Fruit fly (Drosophila melanogaster) whole organism, prepupa: ENCODE data around the gene CG17806.
A peak's percentile ranks its signal among the peaks of the same experiment; 100 is the strongest.

ENCODE experiments used
- Blimp-1 ChIP-seq: fragments of 200-800 bp; sonication (Bioruptor generic); optimal IDR thresholded peaks from 3 replicates; lab custom pipeline; 2017; ENCODE audit warnings: missing biosample characterization, missing genetic modification characterization, mild to moderate bottlenecking, moderate library complexity, missing genetic modification reagents
- CG10631 ChIP-seq: fragments of 200-800 bp; sonication (Bioruptor generic); optimal IDR thresholded peaks from 2 replicates; lab custom pipeline; 2016; ENCODE audit warnings: missing biosample characterization, missing genetic modification characterization
- CG10669 ChIP-seq: fragments of 200-800 bp; sonication (Bioruptor generic); optimal IDR thresholded peaks from 3 replicates; lab custom pipeline; 2018; ENCODE audit warnings: missing biosample characterization, mild to moderate bottlenecking, missing genetic modification characterization, moderate library complexity
- CG11762 ChIP-seq: fragments of 200-800 bp; sonication (Bioruptor generic); optimal IDR thresholded peaks from 3 replicates; lab custom pipeline; 2016; ENCODE audit warnings: missing biosample characterization, missing genetic modification characterization; ENCODE audit not compliant: insufficient read depth
- CG15336 ChIP-seq: fragments of 200-800 bp; sonication (Bioruptor generic); IDR thresholded peaks from 2 replicates; pipeline ENCODE4 v1.3.6; 2022; ENCODE audit warnings: missing biosample characterization, missing genetic modification characterization
- CG16779 ChIP-seq: fragments of 200-800 bp; sonication (Bioruptor generic); optimal IDR thresholded peaks from 3 replicates; lab custom pipeline; 2017; ENCODE audit warnings: missing biosample characterization, mild to moderate bottlenecking, missing genetic modification characterization
- CG3032 ChIP-seq: fragments of 200-800 bp; optimal IDR thresholded peaks from 2 replicates; lab custom pipeline; 2019; ENCODE audit warnings: missing biosample characterization, mild to moderate bottlenecking, missing genetic modification characterization, moderate library complexity
- CG31627 ChIP-seq: fragments of 200-800 bp; sonication (Bioruptor generic); optimal IDR thresholded peaks from 3 replicates; lab custom pipeline; 2016; ENCODE audit warnings: missing biosample characterization, missing genetic modification characterization
- CG32006 ChIP-seq: fragments of 200-800 bp; sonication (Bioruptor generic); optimal IDR thresholded peaks from 3 replicates; lab custom pipeline; 2017; ENCODE audit warnings: missing biosample characterization, mild to moderate bottlenecking, missing genetic modification characterization
- CG3919 ChIP-seq: fragments of 200-800 bp; sonication (Bioruptor generic); optimal IDR thresholded peaks from 3 replicates; lab custom pipeline; 2016; ENCODE audit warnings: missing biosample characterization, missing genetic modification characterization
- CG4318 ChIP-seq: fragments of 200-800 bp; sonication (Bioruptor generic); optimal IDR thresholded peaks from 3 replicates; lab custom pipeline; 2017; ENCODE audit warnings: missing biosample characterization, mild to moderate bottlenecking, missing genetic modification characterization
- CG6163 ChIP-seq: fragments of 200-800 bp; sonication (Bioruptor generic); IDR thresholded peaks from 3 replicates; pipeline ENCODE4 v1.3.6; 2022; ENCODE audit warnings: missing biosample characterization, missing genetic modification characterization
- CG6276 ChIP-seq: fragments of 200-800 bp; sonication (Bioruptor generic); optimal IDR thresholded peaks from 2 replicates; lab custom pipeline; 2017; ENCODE audit warnings: missing biosample characterization, mild to moderate bottlenecking, missing genetic modification characterization
- CG6792 ChIP-seq: fragments of 200-800 bp; sonication (Bioruptor generic); optimal IDR thresholded peaks from 3 replicates; lab custom pipeline; 2016; ENCODE audit warnings: missing biosample characterization, missing genetic modification characterization
- CG7368 ChIP-seq: fragments of 200-800 bp; sonication (Bioruptor generic); optimal IDR thresholded peaks from 3 replicates; lab custom pipeline; 2016; ENCODE audit warnings: missing biosample characterization, missing genetic modification characterization
- CG8319 ChIP-seq: fragments of 200-800 bp; sonication (Bioruptor generic); optimal IDR thresholded peaks from 3 replicates; lab custom pipeline; 2016; ENCODE audit warnings: missing biosample characterization, missing genetic modification characterization
- CG8632 ChIP-seq: fragments of 200-800 bp; sonication (Bioruptor generic); optimal IDR thresholded peaks from 3 replicates; lab custom pipeline; 2016; ENCODE audit warnings: missing biosample characterization, missing genetic modification characterization
- CG9139 ChIP-seq: fragments of 200-800 bp; sonication (Bioruptor generic); optimal IDR thresholded peaks from 3 replicates; lab custom pipeline; 2017; ENCODE audit warnings: missing biosample characterization, mild to moderate bottlenecking, missing genetic modification characterization
- Eip75B ChIP-seq: fragments of 200-800 bp; sonication (Bioruptor generic); optimal IDR thresholded peaks from 3 replicates; lab custom pipeline; 2016; ENCODE audit warnings: missing biosample characterization, missing genetic modification characterization
- Eip78C ChIP-seq: fragments of 200-800 bp; sonication (Bioruptor generic); peaks from one replicate; lab custom pipeline; 2016; ENCODE audit warnings: missing biosample characterization, missing genetic modification characterization
- Ets96B ChIP-seq: fragments of 200-800 bp; optimal IDR thresholded peaks from 2 replicates; lab custom pipeline; 2019; ENCODE audit warnings: missing biosample characterization, mild to moderate bottlenecking, missing genetic modification characterization, moderate library complexity
- Hr39 ChIP-seq: fragments of 200-800 bp; sonication (Bioruptor generic); optimal IDR thresholded peaks from 2 replicates; lab custom pipeline; 2016; ENCODE audit warnings: missing biosample characterization, missing genetic modification characterization
- Hr4 ChIP-seq: fragments of 200-800 bp; sonication (Bioruptor generic); optimal IDR thresholded peaks from 3 replicates; lab custom pipeline; 2016; ENCODE audit warnings: missing biosample characterization, missing genetic modification characterization
- Lpt ChIP-seq: fragments of 200-800 bp; sonication (Bioruptor generic); optimal IDR thresholded peaks from 3 replicates; lab custom pipeline; 2016; ENCODE audit warnings: missing biosample characterization, missing genetic modification characterization
- Met ChIP-seq: fragments of 200-800 bp; sonication (Bioruptor generic); optimal IDR thresholded peaks from 3 replicates; lab custom pipeline; 2016; ENCODE audit warnings: missing biosample characterization, missing genetic modification characterization
- OdsH ChIP-seq: fragments of 200-800 bp; sonication (Bioruptor generic); optimal IDR thresholded peaks from 3 replicates; lab custom pipeline; 2016; ENCODE audit warnings: missing biosample characterization, missing genetic modification characterization
- Smox ChIP-seq: fragments of 200-800 bp; sonication (Bioruptor generic); optimal IDR thresholded peaks from 3 replicates; lab custom pipeline; 2016; ENCODE audit warnings: missing biosample characterization, missing genetic modification characterization
- Sox14 ChIP-seq: fragments of 200-800 bp; sonication (Bioruptor generic); optimal IDR thresholded peaks from 3 replicates; lab custom pipeline; 2016; ENCODE audit warnings: missing biosample characterization, missing genetic modification characterization
- Sox15 ChIP-seq: fragments of 200-800 bp; sonication (Bioruptor generic); optimal IDR thresholded peaks from 3 replicates; lab custom pipeline; 2016; ENCODE audit warnings: missing biosample characterization, missing genetic modification characterization
- achi ChIP-seq: fragments of 200-800 bp; sonication (Bioruptor generic); optimal IDR thresholded peaks from 3 replicates; lab custom pipeline; 2016; ENCODE audit warnings: missing biosample characterization, missing genetic modification characterization
- acj6 ChIP-seq: fragments of 200-800 bp; sonication (Bioruptor generic); optimal IDR thresholded peaks from 3 replicates; lab custom pipeline; 2016; ENCODE audit warnings: missing biosample characterization, missing genetic modification characterization
- cyc ChIP-seq: fragments of 200-800 bp; sonication (Bioruptor generic); optimal IDR thresholded peaks from 3 replicates; lab custom pipeline; 2016; ENCODE audit warnings: missing biosample characterization, missing genetic modification characterization
- dsx ChIP-seq: fragments of 200-800 bp; optimal IDR thresholded peaks from 3 replicates; lab custom pipeline; 2019; ENCODE audit warnings: missing biosample characterization, mild to moderate bottlenecking, missing genetic modification characterization, moderate library complexity; ENCODE audit not compliant: poor library complexity, severe bottlenecking
- fd59A ChIP-seq: fragments of 200-800 bp; sonication (Bioruptor generic); optimal IDR thresholded peaks from 2 replicates; lab custom pipeline; 2017; ENCODE audit warnings: missing biosample characterization, mild to moderate bottlenecking, missing genetic modification characterization, missing genetic modification reagents
- fd85E ChIP-seq: fragments of 200-800 bp; sonication (Bioruptor generic); optimal IDR thresholded peaks from 3 replicates; lab custom pipeline; 2016; ENCODE audit warnings: missing biosample characterization, missing genetic modification characterization
- fkh ChIP-seq: fragments of 200-800 bp; sonication (Bioruptor generic); optimal IDR thresholded peaks from 3 replicates; lab custom pipeline; 2017; ENCODE audit warnings: missing biosample characterization, mild to moderate bottlenecking, missing genetic modification characterization, moderate library complexity
- lz ChIP-seq: fragments of 200-800 bp; sonication (Bioruptor generic); optimal IDR thresholded peaks from 3 replicates; lab custom pipeline; 2016; ENCODE audit warnings: missing biosample characterization, missing genetic modification characterization
- net ChIP-seq: fragments of 200-800 bp; sonication (Bioruptor generic); optimal IDR thresholded peaks from 3 replicates; lab custom pipeline; 2016; ENCODE audit warnings: missing biosample characterization, missing genetic modification characterization
- salr ChIP-seq, 2 experiments: fragments of 200-800 bp; sonication (Bioruptor generic); optimal IDR thresholded peaks; 3 replicates each; lab custom pipeline; 2016 to 2018; ENCODE audit warnings: missing biosample characterization in 2 of 2, missing genetic modification characterization in 2 of 2, mild to moderate bottlenecking in 1 of 2
- svp ChIP-seq: fragments of 200-800 bp; sonication (Bioruptor generic); peaks from one replicate; lab custom pipeline; 2016; ENCODE audit warnings: missing biosample characterization, missing genetic modification characterization
- topi ChIP-seq: fragments of 200-800 bp; sonication (Bioruptor generic); optimal IDR thresholded peaks from 3 replicates; lab custom pipeline; 2016; ENCODE audit warnings: missing biosample characterization, missing genetic modification characterization

Gene CG17806

dm6 chr3R:17781371-17781770 lies 21.7 kb downstream of the CG17806 start (continued):
- TF ChIP-seq salr (GFP tag; optimal IDR thresholded peaks at IDR 0.05; lab: Kevin White, UChicago) (peak in 1 of 2 experiments; percentile 38), CG32006 (GFP tag; lab: Kevin White, UChicago) (peak; percentile 56), Eip75B (GFP tag; lab: Kevin White, UChicago) (peak; percentile 60), dsx (GFP tag; lab: Kevin White, UChicago) (peak; percentile 24), net (GFP tag; lab: Kevin White, UChicago) (peak; percentile 34), CG10669 (GFP tag; lab: Kevin White, UChicago) (peak; percentile 31), CG3032 (tag; lab: Kevin White, UChicago) (peak; percentile 60), fd59A (no peak), CG7368 (GFP tag; lab: Kevin White, UChicago) (no peak), CG8319 (GFP tag; lab: Kevin White, UChicago) (peak; percentile 35), fkh (GFP tag; lab: Kevin White, UChicago) (peak; percentile 29), Smox (GFP tag; lab: Kevin White, UChicago) (no peak), achi (GFP tag; lab: Kevin White, UChicago) (peak; percentile 42), Met (GFP tag; lab: Kevin White, UChicago) (no peak), Hr4 (GFP tag; lab: Kevin White, UChicago) (peak; percentile 71)

- TF ChIP-seq CG6163 (GFP tag; lab: Robert Waterston, UW): 0 out of 3 replicates have a peak, but pooled peaks have one; percentile 32
- peak; percentile 2 for TF ChIP-seq CG10631
- peak; percentile 41 for TF ChIP-seq svp (GFP tag; lab: Kevin White, UChicago)
- TF ChIP-seq Hr4 (GFP tag; lab: Kevin White, UChicago): peak; percentile 24
- no peak for TF ChIP-seq Blimp-1
- no peak for TF ChIP-seq CG6276 (GFP tag; lab: Kevin White, UChicago)
- peak; percentile 57 for TF ChIP-seq Eip78C (GFP tag; lab: Kevin White, UChicago)
- TF ChIP-seq CG16779 (tag; lab: Kevin White, UChicago): no peak
- peak; percentile 29 for TF ChIP-seq CG32006 (GFP tag; lab: Kevin White, UChicago)
- no peak for TF ChIP-seq CG7368 (GFP tag; lab: Kevin White, UChicago)
Observed at dm6 chr3R:17776952-17777407, 26.1 kb downstream of the CG17806 start.

- TF ChIP-seq CG31627 (GFP tag; lab: Kevin White, UChicago) (no peak), CG6163 (GFP tag; lab: Robert Waterston, UW) (0 out of 3 replicates have a peak, but pooled peaks have one; percentile 25)
Observed at dm6 chr3R:17776104-17776589, 26.9 kb downstream of the CG17806 start.

- TF ChIP-seq acj6 (GFP tag; lab: Kevin White, UChicago): peak; percentile 4
- peak; percentile 23 for TF ChIP-seq CG10669 (GFP tag; lab: Kevin White, UChicago)
- TF ChIP-seq Sox14 (GFP tag; lab: Kevin White, UChicago): no peak
- no peak for TF ChIP-seq Ets96B (tag; lab: Kevin White, UChicago)
- TF ChIP-seq CG32006 (GFP tag; lab: Kevin White, UChicago): peak; percentile 47
- TF ChIP-seq fd85E: no peak
- TF ChIP-seq CG8632 (GFP tag; lab: Kevin White, UChicago): no peak
- TF ChIP-seq CG15336 (GFP tag; lab: Robert Waterston, UW): peak; percentile 28; the same call in 1 of the 2 replicates
- peak; percentile 9 for TF ChIP-seq OdsH (GFP tag; lab: Kevin White, UChicago)
- peak; percentile 4 for TF ChIP-seq CG4318 (GFP tag; lab: Kevin White, UChicago)
- TF ChIP-seq cyc (GFP tag; lab: Kevin White, UChicago): no peak
- no peak for TF ChIP-seq topi (GFP tag; lab: Kevin White, UChicago)
- TF ChIP-seq CG11762 (GFP tag; lab: Kevin White, UChicago): no peak
- peak; percentile 14 for TF ChIP-seq achi (GFP tag; lab: Kevin White, UChicago)
- no peak for TF ChIP-seq Met (GFP tag; lab: Kevin White, UChicago)
- TF ChIP-seq salr (GFP tag; optimal IDR thresholded peaks at IDR 0.05; lab: Kevin White, UChicago): no peak
- TF ChIP-seq Hr39: no peak
- peak; percentile 38 for TF ChIP-seq Eip78C (GFP tag; lab: Kevin White, UChicago)
- TF ChIP-seq Smox (GFP tag; lab: Kevin White, UChicago): no peak
- TF ChIP-seq CG3919 (GFP tag; lab: Kevin White, UChicago): peak; percentile 32
- no peak for TF ChIP-seq Sox15 (GFP tag; lab: Kevin White, UChicago)
- TF ChIP-seq Hr4 (GFP tag; lab: Kevin White, UChicago): no peak
- TF ChIP-seq CG10631: peak; percentile 27
- no peak for TF ChIP-seq CG9139 (GFP tag; lab: Kevin White, UChicago)
- no peak for TF ChIP-seq lz (GFP tag; lab: Kevin White, UChicago)
- TF ChIP-seq Lpt (GFP tag; lab: Kevin White, UChicago): no peak
- TF ChIP-seq CG6792 (GFP tag; lab: Kevin White, UChicago): no peak
- peak; percentile 3 for TF ChIP-seq Eip75B (GFP tag; lab: Kevin White, UChicago)
- TF ChIP-seq, all 60 proteins: peak for 11
Observed at dm6 chr3R:17774538-17774937, 28.5 kb downstream of the CG17806 start.
